Fruit fly (Drosophila melanogaster): Measurements from ENCODE around the gene Galk.
A peak's percentile ranks its signal among the peaks of the same experiment; 100 is the strongest.

dm6 chr3L:8974478-8975477 is 11.1 kb downstream of the Galk start, which contains the start of the genes pix and Srp68:
- TF ChIP-seq Snoo (tag; optimal IDR thresholded peaks at IDR 0.05) (peak; percentile 34), rn (GFP tag; IDR thresholded peaks at IDR 0.05) (no peak), gl (tag; optimal IDR thresholded peaks at IDR 0.05) (no peak), CG17806 (tag; optimal IDR thresholded peaks at IDR 0.05) (peak; percentile 24), CG32121 (GFP tag; IDR thresholded peaks at IDR 0.05) (peak; percentile 30; the same call in 1 of the 2 replicates), CG13204 (GFP tag; optimal IDR thresholded peaks at IDR 0.05) (no peak), Pif1A (GFP tag; optimal IDR thresholded peaks at IDR 0.05) (no peak), CG4496 (GFP tag; IDR thresholded peaks at IDR 0.05) (no peak), D1 (tag; optimal IDR thresholded peaks at IDR 0.05) (no peak)

Data from whole organism, pupa.